Worm (Caenorhabditis elegans): Measurements from ENCODE around the gene F14D7.6.

F14D7.6 gene

DNA sequence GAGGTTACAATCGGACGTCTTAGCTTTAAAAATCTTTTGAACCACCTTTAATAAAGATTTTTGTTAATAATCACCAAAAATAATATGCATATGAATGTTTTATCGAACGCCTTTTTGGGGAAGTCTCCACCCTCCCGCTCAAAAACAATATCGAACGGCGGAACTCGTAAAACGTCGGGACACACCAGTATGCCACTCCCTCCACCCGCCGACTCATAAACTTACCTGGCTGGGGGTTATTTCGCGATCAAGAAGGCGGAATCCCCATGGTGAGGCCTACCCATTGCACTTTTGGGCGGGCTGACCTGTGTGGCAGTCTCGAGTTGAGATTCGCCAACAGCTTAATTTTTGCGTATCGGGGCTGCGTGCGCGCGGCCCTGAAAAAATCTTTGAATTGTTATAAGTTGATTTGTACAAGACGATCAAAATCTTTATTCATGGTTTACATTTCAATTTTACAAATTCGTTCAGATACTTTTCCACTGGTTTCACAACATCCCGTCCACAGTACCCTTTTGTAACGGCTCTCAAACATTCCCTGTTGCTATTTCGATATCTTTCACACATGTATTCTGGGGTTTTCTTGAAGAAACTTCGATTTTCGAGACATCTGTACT, 33.8 kb upstream of the F14D7.6 start:
- TF ChIP-seq akir-1 (GFP tag; optimal IDR thresholded peaks at IDR 0.05) = no peak
- no peak for TF ChIP-seq pha-4 (tag; optimal IDR thresholded peaks at IDR 0.05)
- TF ChIP-seq rcor-1 (GFP tag; IDR thresholded peaks at IDR 0.05) = peak; percentile 76
- no peak for TF ChIP-seq zim-3 (tag; optimal IDR thresholded peaks at IDR 0.05)
- no peak for TF ChIP-seq nhr-80 (tag; optimal IDR thresholded peaks at IDR 0.05)
- TF ChIP-seq egrh-3 (GFP tag; IDR thresholded peaks at IDR 0.05) = no peak
- no peak for TF ChIP-seq gei-17 (GFP tag; optimal IDR thresholded peaks at IDR 0.05)
- TF ChIP-seq sdz-38 (tag; optimal IDR thresholded peaks at IDR 0.05) = no peak
- peak; percentile 81 for TF ChIP-seq D2030.7 (GFP tag; IDR thresholded peaks at IDR 0.05)
- TF ChIP-seq ztf-6 (GFP tag; IDR thresholded peaks at IDR 0.05) = no peak
- no peak for TF ChIP-seq F52B5.7 (tag; optimal IDR thresholded peaks at IDR 0.05)
- peak; percentile 59 for TF ChIP-seq snpc-1.3 (tag; optimal IDR thresholded peaks at IDR 0.05; ENCODE audit: insufficient read depth)
- TF ChIP-seq T26A5.8 (tag; optimal IDR thresholded peaks at IDR 0.05) = no peak
- TF ChIP-seq xnd-1 (tag; optimal IDR thresholded peaks at IDR 0.05) = peak; percentile 11
- TF ChIP-seq nhr-120 (GFP tag; IDR thresholded peaks at IDR 0.05) = no peak
- TF ChIP-seq Y67H2A.10 (GFP tag; conservative IDR thresholded peaks at IDR 0.05) = no peak
- TF ChIP-seq F10E7.11 (tag; optimal IDR thresholded peaks at IDR 0.05) = no peak
- no peak for TF ChIP-seq bed-2 (GFP tag; IDR thresholded peaks at IDR 0.05)
- TF ChIP-seq lir-1 (GFP tag; conservative IDR thresholded peaks at IDR 0.05) = no peak
- TF ChIP-seq him-1 (tag; optimal IDR thresholded peaks at IDR 0.05) = peak; percentile 90
- TF ChIP-seq repo-1 (tag; optimal IDR thresholded peaks at IDR 0.05) = no peak
- TF ChIP-seq attf-6 (GFP tag; IDR thresholded peaks at IDR 0.05) = peak; percentile 73
- no peak for TF ChIP-seq hlh-26 (GFP tag; conservative IDR thresholded peaks at IDR 0.05)
- TF ChIP-seq mes-4 (tag; optimal IDR thresholded peaks at IDR 0.05) = no peak
- TF ChIP-seq C06A6.2 (GFP tag; conservative IDR thresholded peaks at IDR 0.05) = no peak
- no peak for TF ChIP-seq ekl-4 (GFP tag; IDR thresholded peaks at IDR 0.05)
- TF ChIP-seq ztf-3 (GFP tag; optimal IDR thresholded peaks at IDR 0.05) = no peak
- peak; percentile 92 for TF ChIP-seq snpc-4 (GFP tag; optimal IDR thresholded peaks at IDR 0.05)
- TF ChIP-seq snpc-4 (tag; optimal IDR thresholded peaks at IDR 0.05) = peak; percentile 82 to 96 (median 93)
- no peak for TF ChIP-seq ccch-3 (GFP tag; optimal IDR thresholded peaks at IDR 0.05)
- TF ChIP-seq dox-1 (GFP tag; IDR thresholded peaks at IDR 0.05) = no peak; the same call in 1 of the 2 replicates
- no peak for TF ChIP-seq madf-10 (tag; optimal IDR thresholded peaks at IDR 0.05)
- TF ChIP-seq ceh-100 (GFP tag; IDR thresholded peaks at IDR 0.05) = peak; percentile 47; the same call in 1 of the 2 replicates
- no peak for TF ChIP-seq zfh-2 (GFP tag; conservative IDR thresholded peaks at IDR 0.05)
- TF ChIP-seq ztf-18 (tag; optimal IDR thresholded peaks at IDR 0.05) = no peak
- peak; percentile 38; the same call in 1 of the 2 replicates for TF ChIP-seq F33H1.4 (GFP tag; IDR thresholded peaks at IDR 0.05)
- TF ChIP-seq pbrm-1 (GFP tag; IDR thresholded peaks at IDR 0.05) = peak; percentile 29; the same call in 1 of the 2 replicates
- TF ChIP-seq lin-26 (GFP tag; IDR thresholded peaks at IDR 0.05) = 0 out of 2 replicates have a peak, but pooled peaks have one; percentile 38
- no peak for TF ChIP-seq mel-28 (tag; optimal IDR thresholded peaks at IDR 0.05; ENCODE audit: borderline replicate concordance)
- no peak for TF ChIP-seq lin-35 (GFP tag; optimal IDR thresholded peaks at IDR 0.05)
- peak; percentile 48 for TF ChIP-seq lsl-1 (GFP tag; optimal IDR thresholded peaks at IDR 0.05)
- no peak for TF ChIP-seq F23B12.7 (tag; optimal IDR thresholded peaks at IDR 0.05; ENCODE audit: insufficient read depth)
- no peak for TF ChIP-seq T07F8.4 (tag; optimal IDR thresholded peaks at IDR 0.05)
- peak; percentile 23 for TF ChIP-seq tbp1 (GFP tag; optimal IDR thresholded peaks at IDR 0.05)
- TF ChIP-seq egl-18 (GFP tag; IDR thresholded peaks at IDR 0.05) = no peak
- no peak for TF ChIP-seq K12H6.12 (tag; optimal IDR thresholded peaks at IDR 0.05)
- no peak for TF ChIP-seq tlf-1 (GFP tag; optimal IDR thresholded peaks at IDR 0.05)
- peak; percentile 59; the same call in 1 of the 2 replicates for TF ChIP-seq hmg-1.2 (GFP tag; IDR thresholded peaks at IDR 0.05)

All from whole organism, young adult.